Fruit fly (Drosophila melanogaster): ENCODE data around the gene CG6136.

Gene CG6136

DNA sequence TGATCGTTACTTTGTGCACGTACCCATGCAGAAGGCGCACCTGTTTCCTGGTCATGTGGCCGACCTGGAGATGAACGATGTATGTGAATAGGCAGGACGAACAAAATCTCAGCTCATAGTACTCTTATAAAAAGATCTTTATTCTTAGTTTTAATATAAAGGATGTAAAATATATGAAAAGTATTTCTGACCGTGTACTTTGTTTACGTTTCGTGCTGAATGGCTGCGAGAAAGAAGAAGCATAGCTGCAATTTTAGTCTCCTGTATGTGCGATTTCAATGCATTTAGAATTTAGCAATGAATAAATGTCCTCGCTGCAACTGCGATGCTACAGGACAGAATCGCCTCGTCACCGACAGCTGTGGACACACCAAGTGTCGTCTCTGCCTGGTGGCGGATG is 24.2 kb downstream of the CG6136 start, which contains the start of the genes CG42726 and CG42727:
CG42726 (plus strand) TSS at position 227 of the 400 bp plus-strand sequence.
CG42727 (plus strand) TSS at position 227 of the 400 bp plus-strand sequence.
- peak; percentile 13 for TF ChIP-seq Sox15 (GFP tag; optimal IDR thresholded peaks at IDR 0.05)
- TF ChIP-seq topi (GFP tag; optimal IDR thresholded peaks at IDR 0.05) = peak; percentile 44
- TF ChIP-seq CG9139 (GFP tag; optimal IDR thresholded peaks at IDR 0.05) = no peak
- no peak for TF ChIP-seq Hr39 (GFP tag; optimal IDR thresholded peaks at IDR 0.05)
- no peak for TF ChIP-seq Hr4 (GFP tag; optimal IDR thresholded peaks at IDR 0.05)
- TF ChIP-seq CG6163 (GFP tag; IDR thresholded peaks at IDR 0.05) = peak; percentile 51
- TF ChIP-seq Met (GFP tag; optimal IDR thresholded peaks at IDR 0.05) = no peak
- peak; percentile 22 for TF ChIP-seq CG8632 (GFP tag; optimal IDR thresholded peaks at IDR 0.05)
- TF ChIP-seq pdm3 (GFP tag; optimal IDR thresholded peaks at IDR 0.05) = no peak
- peak; percentile 87 for TF ChIP-seq Eip78C (GFP tag)
- peak; percentile 44 for TF ChIP-seq CG6792 (GFP tag; optimal IDR thresholded peaks at IDR 0.05)
- TF ChIP-seq salr (GFP tag; optimal IDR thresholded peaks at IDR 0.05) = no peak
- no peak for TF ChIP-seq svp (GFP tag)
- TF ChIP-seq Sox14 (GFP tag; optimal IDR thresholded peaks at IDR 0.05) = peak; percentile 52
- peak; percentile 47 for TF ChIP-seq CG10631 (GFP tag; optimal IDR thresholded peaks at IDR 0.05)
- TF ChIP-seq achi (GFP tag; optimal IDR thresholded peaks at IDR 0.05) = peak; percentile 30
- no peak for TF ChIP-seq CG15336 (GFP tag; IDR thresholded peaks at IDR 0.05)
- peak; percentile 44 for TF ChIP-seq Ets96B (tag; optimal IDR thresholded peaks at IDR 0.05)
- TF ChIP-seq lz (GFP tag; optimal IDR thresholded peaks at IDR 0.05) = peak; percentile 48
- TF ChIP-seq CG34406 (GFP tag; optimal IDR thresholded peaks at IDR 0.05) = peak; percentile 44
- no peak for TF ChIP-seq Gug (GFP tag; IDR thresholded peaks at IDR 0.05)
- TF ChIP-seq Smox (GFP tag; optimal IDR thresholded peaks at IDR 0.05) = no peak
- peak; percentile 52 for TF ChIP-seq CG3032 (tag; optimal IDR thresholded peaks at IDR 0.05)
- 0 out of 2 replicates have a peak, but pooled peaks have one; percentile 27 for TF ChIP-seq CG11294 (GFP tag; IDR thresholded peaks at IDR 0.05)
- peak; percentile 34 for TF ChIP-seq cyc (GFP tag; optimal IDR thresholded peaks at IDR 0.05)
- peak; percentile 28 for TF ChIP-seq dac (GFP tag; optimal IDR thresholded peaks at IDR 0.05)
- TF ChIP-seq CG11762 (GFP tag; optimal IDR thresholded peaks at IDR 0.05; ENCODE audit: insufficient read depth) = peak; percentile 10
- TF ChIP-seq CG11902 (GFP tag; optimal IDR thresholded peaks at IDR 0.05) = no peak
- TF ChIP-seq ss (GFP tag; optimal IDR thresholded peaks at IDR 0.05) = no peak
- TF ChIP-seq CG1621 (tag; optimal IDR thresholded peaks at IDR 0.05) = no peak
- TF ChIP-seq CG31627 (GFP tag; optimal IDR thresholded peaks at IDR 0.05) = peak; percentile 42
- TF ChIP-seq esn (GFP tag; optimal IDR thresholded peaks at IDR 0.05) = peak; percentile 69
- TF ChIP-seq CG10669 (GFP tag; optimal IDR thresholded peaks at IDR 0.05) = peak; percentile 24
- TF ChIP-seq CG7368 (GFP tag; optimal IDR thresholded peaks at IDR 0.05) = no peak
- TF ChIP-seq Blimp-1 (GFP tag; optimal IDR thresholded peaks at IDR 0.05) = no peak
- no peak for TF ChIP-seq spab (GFP tag; optimal IDR thresholded peaks at IDR 0.05)
- TF ChIP-seq eg (GFP tag; IDR thresholded peaks at IDR 0.05) = peak; percentile 56; the same call in 1 of the 3 replicates

- TF ChIP-seq dsx (GFP tag; optimal IDR thresholded peaks at IDR 0.05; ENCODE audit: poor library complexity, severe bottlenecking) (peak; percentile 91), esn (GFP tag; optimal IDR thresholded peaks at IDR 0.05) (peak; percentile 9), CG8632 (GFP tag; optimal IDR thresholded peaks at IDR 0.05) (no peak)
These were observed 26.0 kb downstream of the CG6136 start, which contains the start of the genes Surf4 and CG31301 for dm6 chr3R:15346018-15346383. TSS of gene Surf4 (minus strand) at chr3R:15346176. TSS of gene CG31301 (plus strand) at chr3R:15346205.

- TF ChIP-seq Blimp-1 (GFP tag; optimal IDR thresholded peaks at IDR 0.05) = peak; percentile 92
- no peak for TF ChIP-seq CG1621 (tag; optimal IDR thresholded peaks at IDR 0.05)
These were observed 26.6 kb downstream of the CG6136 start for dm6 chr3R:15345198-15346017.

Measured in whole organism, prepupa.